Worm (Caenorhabditis elegans): ENCODE results near the gene dpm-1.

dpm-1 gene

DNA sequence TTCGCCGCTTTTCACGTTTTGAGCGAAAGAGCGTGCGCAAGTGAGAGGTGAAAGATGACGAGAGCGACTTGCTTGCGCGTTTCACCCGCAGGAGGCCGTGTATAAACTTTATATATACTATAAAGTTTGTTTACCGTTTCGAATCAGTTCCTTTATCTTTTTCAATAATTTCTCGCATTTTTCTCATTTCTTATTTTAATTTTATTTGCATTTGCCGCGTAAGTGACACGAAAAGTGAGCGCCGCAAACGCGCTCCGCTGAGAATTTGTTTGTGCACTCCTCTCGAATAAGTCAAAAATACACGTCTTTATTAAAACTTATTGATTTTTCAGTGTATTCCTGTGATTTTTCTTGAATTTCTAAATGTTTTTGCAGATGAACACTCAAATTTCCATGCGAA, 1.9 kb upstream of the dpm-1 start, which contains the start of gene mrpl-55:
Gene mrpl-55, plus strand, starts transcription at position 364 of the 400 bp plus-strand sequence.
- TF ChIP-seq unc-62 (GFP tag; optimal IDR thresholded peaks at IDR 0.05), result no peak

DNA sequence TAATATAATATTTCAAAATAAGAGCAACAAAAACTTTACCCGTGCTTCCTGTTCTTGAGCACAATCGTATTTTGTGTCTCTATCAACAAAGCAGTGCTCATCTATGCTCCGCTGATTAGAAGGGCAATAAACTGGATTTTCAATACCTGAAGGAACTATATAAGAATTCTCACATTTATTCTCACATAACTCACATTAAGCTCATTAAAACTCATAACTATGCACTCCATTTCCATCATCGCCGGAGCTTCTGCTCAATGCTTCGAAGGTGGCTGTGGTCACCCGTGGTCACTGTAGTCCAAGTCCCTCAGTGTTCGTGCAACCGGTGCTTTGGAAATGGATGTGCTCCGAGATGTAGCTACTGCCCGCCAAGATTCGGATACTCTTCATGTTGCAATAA, 9.3 kb downstream of the dpm-1 start, which contains the start of the genes Y66H1A.8 and M04G7.5:
Gene Y66H1A.8, minus strand, starts transcription at position 101 of the 400 bp plus-strand sequence.
Gene M04G7.5, plus strand, starts transcription at position 258 of the 400 bp plus-strand sequence.
- TF ChIP-seq unc-62 (GFP tag; optimal IDR thresholded peaks at IDR 0.05), result no peak

DNA sequence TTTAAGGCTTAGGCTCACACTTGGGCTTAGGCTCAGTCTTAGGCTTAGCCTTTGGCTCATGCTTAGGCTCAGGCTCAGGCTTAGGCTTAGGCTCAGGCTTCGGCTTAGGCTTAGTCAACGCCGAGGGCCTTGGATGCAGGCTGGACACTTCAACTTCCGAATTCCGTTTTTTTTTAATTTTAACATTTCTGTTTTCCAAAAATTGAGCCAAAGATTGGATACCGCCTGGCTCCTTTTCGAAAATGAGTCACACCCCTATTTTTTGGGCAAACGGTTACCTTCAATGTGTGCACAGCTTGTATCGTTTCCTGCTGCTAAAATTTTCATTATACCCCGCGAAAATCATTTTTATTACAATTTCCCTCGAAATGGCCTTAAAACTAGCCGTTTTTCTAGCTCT, 10.0 kb downstream of the dpm-1 start, which contains the start of gene M04G7.1:
Gene M04G7.1, plus strand, starts transcription at position 301 of the 400 bp plus-strand sequence.
- no peak for TF ChIP-seq unc-62 (GFP tag; optimal IDR thresholded peaks at IDR 0.05)

DNA sequence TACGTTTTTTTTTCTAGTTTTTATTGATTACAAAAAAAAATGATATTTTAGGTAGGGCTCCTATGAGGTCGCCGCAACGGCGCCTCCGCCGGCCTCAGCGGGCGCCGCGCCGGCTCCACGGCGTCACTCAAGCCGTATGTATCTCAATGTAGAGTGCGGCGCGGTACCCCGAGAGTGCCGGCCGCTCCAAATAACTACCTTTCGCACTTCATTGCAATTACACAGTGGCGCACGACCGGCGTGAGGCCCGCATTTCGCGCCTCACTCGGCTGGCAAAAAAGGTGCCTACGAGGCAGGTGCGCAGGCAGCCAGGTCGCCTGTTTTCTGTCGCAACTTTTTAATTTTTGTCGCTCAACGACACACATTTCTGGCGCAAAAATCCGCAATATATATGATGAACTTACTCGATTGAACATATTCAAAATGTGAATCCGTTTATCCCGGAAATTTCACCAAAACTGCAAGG, 15.2 kb downstream of the dpm-1 start, which contains the start of gene M04G7.2:
Gene M04G7.2, minus strand, starts transcription at position 416 of the 466 bp plus-strand sequence.
- TF ChIP-seq unc-62 (GFP tag; optimal IDR thresholded peaks at IDR 0.05), result no peak

DNA sequence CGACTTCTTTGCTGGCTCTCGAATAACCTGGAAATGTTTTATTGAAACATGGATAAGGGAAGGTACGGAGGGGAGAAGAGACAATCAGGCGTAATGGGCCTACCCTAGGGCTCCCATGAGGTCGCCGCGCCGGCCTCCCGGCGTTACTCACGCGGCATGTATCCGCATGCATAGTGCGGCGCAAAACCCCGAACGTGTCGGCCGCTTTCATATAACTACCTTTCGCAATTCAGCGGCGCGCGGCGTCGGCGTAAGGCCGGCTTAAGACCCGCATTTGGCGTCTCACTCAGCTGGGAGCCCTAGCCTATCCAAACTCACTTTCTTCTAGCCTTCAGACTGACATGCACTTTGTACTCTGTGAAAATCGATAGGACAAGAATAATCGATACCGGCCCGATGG, 16.6 kb downstream of the dpm-1 start:
- TF ChIP-seq unc-62 (GFP tag; optimal IDR thresholded peaks at IDR 0.05), result no peak

DNA sequence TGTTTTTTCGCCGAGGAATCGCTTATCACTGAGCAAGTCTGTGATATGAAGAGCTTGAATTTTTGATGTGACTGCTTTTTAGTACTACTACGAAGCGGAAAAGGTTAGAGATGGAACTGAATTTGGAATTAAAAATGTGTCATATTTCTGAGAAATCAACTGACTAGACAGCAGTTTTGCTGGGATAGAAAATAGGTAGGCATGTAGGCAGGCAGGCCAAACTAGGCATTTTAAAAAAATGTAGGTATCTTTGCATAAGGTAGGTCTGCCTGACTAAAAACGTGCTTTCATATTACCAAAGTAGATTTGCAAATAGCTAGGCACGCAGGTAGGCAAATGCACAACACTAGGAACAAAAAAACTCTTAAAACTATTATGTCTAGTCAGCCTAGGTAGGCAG, 21.1 kb downstream of the dpm-1 start:
- no peak for TF ChIP-seq unc-62 (GFP tag; optimal IDR thresholded peaks at IDR 0.05)

DNA sequence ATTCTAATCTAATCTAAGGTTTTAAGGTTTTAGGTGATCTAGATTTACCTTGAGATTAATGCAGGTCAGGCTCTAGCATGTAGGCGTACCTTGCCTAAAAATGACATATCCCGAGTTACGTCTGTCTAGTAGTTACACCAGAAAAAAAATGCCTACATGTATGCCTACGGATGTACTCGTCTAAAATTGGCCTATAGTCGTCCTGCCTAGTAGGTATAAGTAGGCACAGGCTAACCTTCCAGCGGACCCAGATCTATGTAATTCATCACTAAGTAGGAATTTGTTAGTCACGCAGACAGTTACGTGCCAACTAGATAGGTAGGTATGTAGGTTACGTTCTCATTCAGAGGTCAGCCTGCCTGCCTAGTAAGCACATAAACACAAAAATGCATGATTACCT, 21.8 kb downstream of the dpm-1 start:
- TF ChIP-seq unc-62 (GFP tag; optimal IDR thresholded peaks at IDR 0.05), result no peak

DNA sequence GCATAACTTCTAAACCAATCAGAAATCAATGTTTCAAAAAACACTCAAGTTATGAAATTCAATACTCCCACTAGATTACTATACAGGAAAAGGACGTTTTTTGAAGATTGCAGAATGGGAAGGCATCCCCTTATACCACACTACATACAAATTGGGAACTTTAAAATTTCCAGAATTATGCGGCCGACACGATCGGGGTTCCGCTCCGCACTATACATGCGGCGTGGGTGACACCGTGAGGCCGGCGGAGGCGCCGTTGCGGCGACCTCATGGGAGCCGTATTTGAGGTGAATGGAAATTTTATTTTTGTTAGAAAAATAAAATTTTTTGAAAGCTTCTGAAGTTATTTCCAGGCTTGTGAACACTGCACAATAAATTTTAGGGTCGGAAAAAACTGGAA, 22.8 kb downstream of the dpm-1 start:
- TF ChIP-seq unc-62 (GFP tag; optimal IDR thresholded peaks at IDR 0.05), result no peak

DNA sequence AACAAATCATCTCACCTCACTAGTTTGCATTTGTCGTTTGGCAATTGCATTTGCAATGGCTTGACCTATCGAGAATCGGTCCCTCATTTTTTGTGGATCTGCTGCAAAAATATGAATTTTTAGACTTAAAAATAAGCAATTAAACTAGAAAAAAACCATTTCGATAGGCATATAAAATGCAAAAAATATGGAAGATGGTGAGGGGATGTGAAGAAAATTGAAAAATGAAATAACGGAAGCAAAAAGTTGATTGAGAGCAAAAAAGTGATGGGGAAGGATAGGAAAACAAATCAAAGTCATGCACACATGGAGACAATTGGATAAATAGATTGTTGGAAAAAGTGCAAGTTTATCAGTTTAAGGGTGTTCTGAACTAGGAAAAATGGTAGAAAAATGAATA, 35.6 kb downstream of the dpm-1 start, which contains the start of gene npr-37:
Gene npr-37, minus strand, starts transcription at position 101 of the 400 bp plus-strand sequence.
- no peak for TF ChIP-seq unc-62 (GFP tag; optimal IDR thresholded peaks at IDR 0.05)

DNA sequence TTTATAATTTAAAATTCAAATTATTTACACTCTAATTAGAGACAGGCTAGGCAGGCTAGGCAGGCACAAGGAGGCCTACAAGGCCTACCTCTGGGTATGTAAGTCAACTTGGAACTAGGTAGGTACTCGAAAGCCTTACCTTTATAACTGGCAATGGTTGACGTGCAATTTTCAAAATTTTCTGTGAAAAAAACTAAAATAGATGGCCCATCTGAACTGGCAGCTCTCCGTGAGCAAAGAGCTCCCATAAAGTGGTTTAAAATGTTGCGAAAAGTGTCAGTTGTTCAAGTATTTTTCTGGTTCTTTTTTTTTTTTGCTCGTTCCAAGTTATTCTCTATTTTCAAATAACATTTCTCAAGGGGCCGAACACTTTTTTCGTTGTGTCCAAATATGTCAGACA, 38.5 kb downstream of the dpm-1 start:
- no peak for TF ChIP-seq unc-62 (GFP tag; optimal IDR thresholded peaks at IDR 0.05)

DNA sequence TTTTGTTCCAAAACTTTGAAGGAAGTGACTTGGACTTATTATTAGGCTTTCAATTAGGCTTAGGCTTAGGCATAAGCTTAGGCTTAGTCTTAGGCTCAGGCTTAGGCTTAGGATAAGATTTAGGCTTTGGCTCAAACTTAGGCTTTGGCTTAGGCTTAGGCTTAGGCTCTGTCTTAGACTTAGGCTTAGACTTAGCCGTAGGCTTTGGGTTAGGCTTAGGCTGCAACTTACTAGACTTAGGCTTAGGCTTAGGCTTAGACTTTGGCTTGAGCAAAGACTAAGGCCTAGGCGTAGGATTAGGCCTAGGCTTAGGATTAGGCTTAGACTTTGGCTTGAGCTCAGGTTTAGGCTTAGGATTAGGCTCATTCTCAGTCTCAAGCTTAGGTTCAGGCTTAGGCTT, 39.3 kb downstream of the dpm-1 start:
- TF ChIP-seq unc-62 (GFP tag; optimal IDR thresholded peaks at IDR 0.05), result no peak

DNA sequence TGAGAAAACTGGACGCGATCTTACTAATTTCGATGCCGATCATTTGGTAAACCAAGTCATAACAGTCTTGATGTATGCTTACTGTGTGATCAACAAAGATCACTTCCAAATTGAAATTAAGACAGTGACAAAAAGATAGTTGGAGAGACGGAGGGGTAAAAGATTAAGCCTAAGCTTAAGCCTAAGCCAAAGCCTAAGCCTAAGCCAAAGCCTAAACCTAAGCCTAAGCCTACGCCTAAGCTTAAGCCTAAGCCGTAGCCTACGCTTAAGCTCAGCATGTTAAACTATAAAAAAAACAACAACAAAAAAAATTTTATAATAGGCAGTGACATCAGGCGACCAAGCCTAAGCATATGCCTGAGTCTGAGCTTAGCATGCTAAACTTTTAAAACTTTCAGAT, 51.7 kb downstream of the dpm-1 start:
- no peak for TF ChIP-seq unc-62 (GFP tag; optimal IDR thresholded peaks at IDR 0.05)

Data from whole organism, dauer.